Worm (Caenorhabditis elegans): ENCODE data around the gene ugt-4.

Gene ugt-4

ce11 chrV:12814481-12814882, 19.3 kb upstream of the ugt-4 start (continued):
- TF ChIP-seq lir-3 (tag; optimal IDR thresholded peaks at IDR 0.05; ENCODE audit: poor library complexity), result peak; percentile 25
- peak; percentile 47 for TF ChIP-seq xbp-1 (tag; optimal IDR thresholded peaks at IDR 0.05)
- peak in 1 of 2 experiments; percentile 42 for TF ChIP-seq ztf-11 (tag; optimal IDR thresholded peaks at IDR 0.05)
- TF ChIP-seq dsc-1 (tag; optimal IDR thresholded peaks at IDR 0.05), result peak; percentile 39
- peak; percentile 54 for TF ChIP-seq isw-1 (GFP tag; IDR thresholded peaks at IDR 0.05)
- peak; percentile 70 for TF ChIP-seq swsn-7 (tag; optimal IDR thresholded peaks at IDR 0.05)
- no peak for TF ChIP-seq zag-1 (tag; optimal IDR thresholded peaks at IDR 0.05)
- TF ChIP-seq efl-3 (GFP tag; optimal IDR thresholded peaks at IDR 0.05), result no peak
- TF ChIP-seq alr-1 (tag; optimal IDR thresholded peaks at IDR 0.05; ENCODE audit: borderline replicate concordance), result no peak
- TF ChIP-seq pag-3 (tag; optimal IDR thresholded peaks at IDR 0.05; ENCODE audit: borderline replicate concordance, insufficient read depth), result no peak
- no peak for TF ChIP-seq unc-98 (GFP tag; IDR thresholded peaks at IDR 0.05)
- no peak for TF ChIP-seq aly-2 (tag; optimal IDR thresholded peaks at IDR 0.05)
- TF ChIP-seq lin-15B (tag; optimal IDR thresholded peaks at IDR 0.05), result peak; percentile 18
- no peak for TF ChIP-seq vab-15 (tag; optimal IDR thresholded peaks at IDR 0.05)
- peak; percentile 87 for TF ChIP-seq nhr-71 (tag; optimal IDR thresholded peaks at IDR 0.05)
- no peak for TF ChIP-seq ceh-63 (GFP tag; optimal IDR thresholded peaks at IDR 0.05)
- TF ChIP-seq lin-13 (GFP tag; optimal IDR thresholded peaks at IDR 0.05), result peak; percentile 65
- TF ChIP-seq nhr-20 (tag; optimal IDR thresholded peaks at IDR 0.05), result peak; percentile 52
- TF ChIP-seq ceh-82 (tag; optimal IDR thresholded peaks at IDR 0.05), result peak; percentile 32 to 53 (median 51)
- TF ChIP-seq pax-3 (tag; optimal IDR thresholded peaks at IDR 0.05), result peak; percentile 90
- no peak for TF ChIP-seq blmp-1 (tag; optimal IDR thresholded peaks at IDR 0.05)
- TF ChIP-seq ztf-4 (tag; optimal IDR thresholded peaks at IDR 0.05), result peak; percentile 38
- no peak for TF ChIP-seq C04F5.9 (tag; optimal IDR thresholded peaks at IDR 0.05)
- TF ChIP-seq Y116A8C.19 (tag; optimal IDR thresholded peaks at IDR 0.05; ENCODE audit: borderline replicate concordance), result no peak
- peak; percentile 54 to 63 for TF ChIP-seq lin-35 (GFP tag; optimal IDR thresholded peaks at IDR 0.05)
- peak; percentile 37 for TF ChIP-seq egl-13 (tag; optimal IDR thresholded peaks at IDR 0.05)
- TF ChIP-seq fkh-8 (tag; optimal IDR thresholded peaks at IDR 0.05), result peak; percentile 87
- peak; percentile 81 for TF ChIP-seq fkh-10 (GFP tag; optimal IDR thresholded peaks at IDR 0.05)
- peak; percentile 80 for TF ChIP-seq nhr-47 (tag; optimal IDR thresholded peaks at IDR 0.05)
- peak; percentile 72 for TF ChIP-seq tbx-2 (tag; optimal IDR thresholded peaks at IDR 0.05)
- TF ChIP-seq jun-1 (tag; optimal IDR thresholded peaks at IDR 0.05), result peak; percentile 11
- no peak for TF ChIP-seq ceh-88 (GFP tag; IDR thresholded peaks at IDR 0.05)
- no peak for TF ChIP-seq ama-1 (optimal IDR thresholded peaks at IDR 0.05)
- TF ChIP-seq efl-1 (optimal IDR thresholded peaks at IDR 0.05), result peak; percentile 62 to 75
- peak; percentile 37 to 91 for TF ChIP-seq efl-1 (GFP tag; optimal IDR thresholded peaks at IDR 0.05 in 1 of 2)
- TF ChIP-seq grh-1 (GFP tag; IDR thresholded peaks at IDR 0.05), result no peak
- no peak for TF ChIP-seq nhr-90 (tag; optimal IDR thresholded peaks at IDR 0.05; ENCODE audit: poor library complexity)
- peak; percentile 19 for TF ChIP-seq sox-4 (tag; optimal IDR thresholded peaks at IDR 0.05)
- no peak for TF ChIP-seq hlh-4 (tag; optimal IDR thresholded peaks at IDR 0.05)
- no peak for TF ChIP-seq unc-62 (GFP tag; optimal IDR thresholded peaks at IDR 0.05)
- no peak for TF ChIP-seq fkh-4 (tag; optimal IDR thresholded peaks at IDR 0.05; ENCODE audit: borderline replicate concordance)
- TF ChIP-seq ceh-90 (tag; optimal IDR thresholded peaks at IDR 0.05), result no peak
- no peak for TF ChIP-seq egl-27 (tag; optimal IDR thresholded peaks at IDR 0.05)
- TF ChIP-seq ets-5 (GFP tag; IDR thresholded peaks at IDR 0.05), result no peak
- TF ChIP-seq sup-37 (GFP tag; optimal IDR thresholded peaks at IDR 0.05), result peak; percentile 29
- TF ChIP-seq nhr-85 (tag), result peak; percentile 67
- TF ChIP-seq mab-9 (GFP tag; IDR thresholded peaks at IDR 0.05), result peak; percentile 48; the same call in 1 of the 2 replicates
- peak; percentile 28 for TF ChIP-seq snpc-4 (tag; optimal IDR thresholded peaks at IDR 0.05)
- no peak for TF ChIP-seq nhr-84 (tag; optimal IDR thresholded peaks at IDR 0.05)
- TF ChIP-seq nhr-11 (tag; optimal IDR thresholded peaks at IDR 0.05), result peak; percentile 9
